Worm (Caenorhabditis elegans): ENCODE data around the gene C35D6.13.

ce11 chrIV:16333121-16333520, 3.7 kb upstream of the C35D6.13 start:
- TF ChIP-seq dve-1 (tag; optimal IDR thresholded peaks at IDR 0.05): no peak
- TF ChIP-seq pag-3 (tag; optimal IDR thresholded peaks at IDR 0.05; ENCODE audit: borderline replicate concordance): no peak
- no peak for TF ChIP-seq sox-4 (tag; optimal IDR thresholded peaks at IDR 0.05)
- no peak for TF ChIP-seq ceh-9 (tag; optimal IDR thresholded peaks at IDR 0.05)
- no peak for TF ChIP-seq hlh-30 (tag; optimal IDR thresholded peaks at IDR 0.05; ENCODE audit: insufficient read depth)
- TF ChIP-seq mec-3 (tag; optimal IDR thresholded peaks at IDR 0.05; ENCODE audit: borderline replicate concordance): no peak
